Fruit fly (Drosophila melanogaster) whole organism, embryonic: ENCODE data around the gene spd-2.

Experiments used
- Bgb ChIP-seq: fragments of 200-800 bp; sonication (Bioruptor generic); IDR thresholded peaks from 2 replicates; pipeline ENCODE4 v1.3.6; 2022; ENCODE audit warnings: missing biosample characterization, missing genetic modification characterization; ENCODE audit not compliant: partially characterized antibody
- Bteb2 ChIP-seq: fragments of 200-800 bp; sonication (Bioruptor generic); optimal IDR thresholded peaks from 2 replicates; lab custom pipeline; 2016; ENCODE audit warnings: missing biosample characterization, missing genetic modification characterization
- CG10147 ChIP-seq: fragments of 200-800 bp; sonication (Bioruptor generic); optimal IDR thresholded peaks from 2 replicates; lab custom pipeline; 2019; ENCODE audit warnings: missing biosample characterization, mild to moderate bottlenecking, missing genetic modification characterization, moderate library complexity
- CG11085 ChIP-seq: fragments of 200-800 bp; sonication (Bioruptor generic); IDR thresholded peaks from 2 replicates; pipeline ENCODE4 v1.3.6; 2022; ENCODE audit warnings: missing biosample characterization, missing genetic modification characterization
- CG12155 ChIP-seq: fragments of 200-800 bp; sonication (Bioruptor generic); optimal IDR thresholded peaks from 3 replicates; lab custom pipeline; 2016; ENCODE audit warnings: missing biosample characterization, missing genetic modification characterization
- CG12391 ChIP-seq: fragments of 200-800 bp; sonication (Bioruptor generic); optimal IDR thresholded peaks from 3 replicates; lab custom pipeline; 2018; ENCODE audit warnings: missing biosample characterization, mild to moderate bottlenecking, missing genetic modification characterization, moderate library complexity
- CG13296 ChIP-seq: fragments of 200-800 bp; sonication (Bioruptor generic); optimal IDR thresholded peaks from 3 replicates; lab custom pipeline; 2018; ENCODE audit warnings: missing biosample characterization, mild to moderate bottlenecking, missing genetic modification characterization
- CG14710 ChIP-seq: fragments of 200-800 bp; sonication (Bioruptor generic); optimal IDR thresholded peaks from 3 replicates; lab custom pipeline; 2019; ENCODE audit warnings: missing biosample characterization, mild to moderate bottlenecking, missing genetic modification characterization, moderate library complexity
- CG15514 ChIP-seq: fragments of 200-800 bp; sonication (Bioruptor generic); optimal IDR thresholded peaks from 3 replicates; lab custom pipeline; 2017; ENCODE audit warnings: missing biosample characterization, missing genetic modification characterization, mild to moderate bottlenecking, moderate library complexity, missing genetic modification reagents
- CG1602 ChIP-seq: fragments of 200-800 bp; sonication (Bioruptor generic); optimal IDR thresholded peaks from 3 replicates; lab custom pipeline; 2016; ENCODE audit warnings: missing biosample characterization, missing genetic modification characterization
- CG16813 ChIP-seq: fragments of 200-800 bp; sonication (Bioruptor generic); IDR thresholded peaks from 3 replicates; pipeline ENCODE4 v1.3.6; 2022; ENCODE audit warnings: missing biosample characterization, missing genetic modification characterization; ENCODE audit not compliant: partially characterized antibody
- CG1832 ChIP-seq: fragments of 200-800 bp; sonication (Bioruptor generic); optimal IDR thresholded peaks from 2 replicates; lab custom pipeline; 2017; ENCODE audit warnings: missing biosample characterization, mild to moderate bottlenecking, missing genetic modification characterization, inconsistent platforms
- CG18619 ChIP-seq: fragments of 200-800 bp; sonication (Bioruptor generic); optimal IDR thresholded peaks from 3 replicates; lab custom pipeline; 2017; ENCODE audit warnings: missing biosample characterization, mild to moderate bottlenecking, missing genetic modification characterization
- CG2116 ChIP-seq: fragments of 200-800 bp; sonication (Bioruptor generic); optimal IDR thresholded peaks from 3 replicates; lab custom pipeline; 2018; ENCODE audit warnings: missing biosample characterization, mild to moderate bottlenecking, missing genetic modification characterization
- CG2712 ChIP-seq: fragments of 200-800 bp; optimal IDR thresholded peaks from 3 replicates; lab custom pipeline; 2019; ENCODE audit warnings: missing biosample characterization, mild to moderate bottlenecking, missing genetic modification characterization, moderate library complexity
- CG30020 ChIP-seq: fragments of 200-800 bp; optimal IDR thresholded peaks from 2 replicates; lab custom pipeline; 2019; ENCODE audit warnings: missing biosample characterization, mild to moderate bottlenecking, missing genetic modification characterization, moderate library complexity
- CG30403 ChIP-seq: fragments of 200-800 bp; sonication (Bioruptor generic); optimal IDR thresholded peaks from 3 replicates; lab custom pipeline; 2016; ENCODE audit warnings: missing biosample characterization, missing genetic modification characterization
- CG31365 ChIP-seq: fragments of 200-800 bp; sonication (Bioruptor generic); optimal IDR thresholded peaks from 2 replicates; lab custom pipeline; 2018; ENCODE audit warnings: missing biosample characterization, mild to moderate bottlenecking, missing genetic modification characterization
- CG31441 ChIP-seq: fragments of 200-800 bp; sonication (Bioruptor generic); IDR thresholded peaks from 2 replicates; pipeline ENCODE4 v1.3.6; 2022; ENCODE audit warnings: missing biosample characterization, missing genetic modification characterization
- CG4854 ChIP-seq: fragments of 200-800 bp; sonication (Bioruptor generic); optimal IDR thresholded peaks from 2 replicates; lab custom pipeline; 2016; ENCODE audit warnings: missing biosample characterization, missing genetic modification characterization, inconsistent platforms
- CG5953 ChIP-seq: fragments of 200-800 bp; sonication (Bioruptor generic); IDR thresholded peaks from 2 replicates; pipeline ENCODE4 v1.3.6; 2022; ENCODE audit warnings: missing biosample characterization, missing genetic modification characterization
- CG7556 ChIP-seq: fragments of 200-800 bp; sonication (Bioruptor generic); optimal IDR thresholded peaks from 2 replicates; lab custom pipeline; 2017; ENCODE audit warnings: missing biosample characterization, mild to moderate bottlenecking, missing genetic modification characterization
- CG8089 ChIP-seq: fragments of 200-800 bp; sonication (Bioruptor generic); optimal IDR thresholded peaks from 3 replicates; lab custom pipeline; 2016; ENCODE audit warnings: missing biosample characterization, missing genetic modification characterization
- Dref ChIP-seq: fragments of 200-800 bp; sonication (Bioruptor generic); IDR thresholded peaks from 2 replicates; pipeline ENCODE4 v1.3.6; 2022; ENCODE audit warnings: missing biosample characterization, missing genetic modification characterization
- E2f1 ChIP-seq: fragments of 200-800 bp; sonication (Bioruptor generic); IDR thresholded peaks from 2 replicates; pipeline ENCODE4 v1.3.6; 2022; ENCODE audit warnings: missing biosample characterization, missing genetic modification characterization
- Hr51 ChIP-seq, 2 experiments: fragments of 200-800 bp; sonication (Bioruptor generic); optimal IDR thresholded peaks; 2 replicates in 1 of 2; 3 replicates in 1 of 2; lab custom pipeline; 2016 to 2018; ENCODE audit warnings: missing biosample characterization in 2 of 2, missing genetic modification characterization in 2 of 2, mild to moderate bottlenecking in 1 of 2, moderate library complexity in 1 of 2
- Mad ChIP-seq: fragments of 200-800 bp; sonication (Bioruptor generic); optimal IDR thresholded peaks from 2 replicates; lab custom pipeline; 2016; ENCODE audit warnings: missing biosample characterization, missing genetic modification characterization
- Ptx1 ChIP-seq: fragments of 200-800 bp; sonication (Bioruptor generic); IDR thresholded peaks from 2 replicates; pipeline ENCODE4 v1.3.6; 2022; ENCODE audit warnings: missing biosample characterization, missing genetic modification characterization
- Scr ChIP-seq: fragments of 200-800 bp; sonication (Bioruptor generic); IDR thresholded peaks from 2 replicates; pipeline ENCODE4 v1.3.6; 2022; ENCODE audit warnings: missing biosample characterization, missing genetic modification characterization; ENCODE audit not compliant: partially characterized antibody
- Trl ChIP-seq, 3 experiments: fragments of >200 bp in 2 of 3; fragments of 200-800 bp in 1 of 3; sonication (Bioruptor generic) in 1 of 3; optimal IDR thresholded peaks; 2 replicates in 1 of 3; 3 replicates in 2 of 3; lab custom pipeline; 2016 to 2017; ENCODE audit warnings: missing biosample characterization in 1 of 3, missing genetic modification characterization in 1 of 3
- Vsx1 ChIP-seq: fragments of 200-800 bp; sonication (Bioruptor generic); optimal IDR thresholded peaks from 2 replicates; lab custom pipeline; 2017; ENCODE audit warnings: missing biosample characterization, mild to moderate bottlenecking, missing genetic modification characterization, missing genetic modification reagents
- emc ChIP-seq: fragments of 200-800 bp; sonication (Bioruptor generic); optimal IDR thresholded peaks from 2 replicates; lab custom pipeline; 2016; ENCODE audit warnings: missing biosample characterization, missing genetic modification characterization
- esg ChIP-seq: fragments of 200-800 bp; sonication (Bioruptor generic); conservative IDR thresholded peaks from 2 replicates; pipeline ENCODE4 v1.3.6; 2022; ENCODE audit warnings: missing biosample characterization, missing genetic modification characterization
- fu2 ChIP-seq: fragments of 200-800 bp; sonication (Bioruptor generic); optimal IDR thresholded peaks from 2 replicates; lab custom pipeline; 2016; ENCODE audit warnings: missing biosample characterization, missing genetic modification characterization
- gem ChIP-seq: fragments of 200-800 bp; sonication (Bioruptor generic); optimal IDR thresholded peaks from 2 replicates; lab custom pipeline; 2019; ENCODE audit warnings: missing biosample characterization, mild to moderate bottlenecking, missing genetic modification characterization, moderate library complexity
- grau ChIP-seq: fragments of 200-800 bp; optimal IDR thresholded peaks from 3 replicates; lab custom pipeline; 2019; ENCODE audit warnings: missing biosample characterization, mild to moderate bottlenecking, missing genetic modification characterization, moderate library complexity
- h ChIP-seq: fragments of >200 bp; optimal IDR thresholded peaks from 2 replicates; lab custom pipeline; 2017
- ham ChIP-seq: fragments of 200-800 bp; sonication (Bioruptor generic); IDR thresholded peaks from 2 replicates; pipeline ENCODE4 v1.3.6; 2022; ENCODE audit warnings: missing biosample characterization, missing genetic modification characterization
- jumu ChIP-seq: fragments of 200-800 bp; sonication (Bioruptor generic); optimal IDR thresholded peaks from 3 replicates; lab custom pipeline; 2016; ENCODE audit warnings: missing biosample characterization, missing genetic modification characterization
- lbe ChIP-seq: fragments of 200-800 bp; sonication (Bioruptor generic); optimal IDR thresholded peaks from 2 replicates; lab custom pipeline; 2016; ENCODE audit warnings: missing biosample characterization, mild to moderate bottlenecking, missing genetic modification characterization
- nmo ChIP-seq: fragments of 200-800 bp; sonication (Bioruptor generic); optimal IDR thresholded peaks from 2 replicates; lab custom pipeline; 2018; ENCODE audit warnings: missing biosample characterization, mild to moderate bottlenecking, missing genetic modification characterization, moderate library complexity
- p53 ChIP-seq: fragments of 200-800 bp; sonication (Bioruptor generic); optimal IDR thresholded peaks from 2 replicates; lab custom pipeline; 2016; ENCODE audit warnings: missing biosample characterization, missing genetic modification characterization
- pnt ChIP-seq: fragments of 200-800 bp; sonication (Bioruptor generic); optimal IDR thresholded peaks from 3 replicates; lab custom pipeline; 2016; ENCODE audit warnings: missing biosample characterization, missing genetic modification characterization
- row ChIP-seq: fragments of 200-800 bp; sonication (Bioruptor generic); IDR thresholded peaks from 3 replicates; pipeline ENCODE4 v1.3.6; 2022; ENCODE audit warnings: missing biosample characterization, missing genetic modification characterization
- sd ChIP-seq: fragments of 200-800 bp; sonication (Bioruptor generic); optimal IDR thresholded peaks from 3 replicates; lab custom pipeline; 2018; ENCODE audit warnings: missing biosample characterization, mild to moderate bottlenecking, missing genetic modification characterization, moderate library complexity
- so ChIP-seq: fragments of 200-800 bp; sonication (Bioruptor generic); IDR thresholded peaks from 3 replicates; pipeline ENCODE4 v1.3.6; 2022; ENCODE audit warnings: missing biosample characterization, missing genetic modification characterization
- tin ChIP-seq: fragments of 200-800 bp; sonication (Bioruptor generic); optimal IDR thresholded peaks from 3 replicates; lab custom pipeline; 2016; ENCODE audit warnings: missing biosample characterization, missing genetic modification characterization
- tio ChIP-seq: fragments of 200-800 bp; sonication (Bioruptor generic); optimal IDR thresholded peaks from 2 replicates; lab custom pipeline; 2017; ENCODE audit warnings: missing biosample characterization, missing genetic modification characterization, inconsistent platforms
- unpg ChIP-seq: fragments of 200-800 bp; sonication (Bioruptor generic); optimal IDR thresholded peaks from 3 replicates; lab custom pipeline; 2018; ENCODE audit warnings: missing biosample characterization, mild to moderate bottlenecking, missing genetic modification characterization, moderate library complexity
- zfh2 ChIP-seq: fragments of 200-800 bp; sonication (Bioruptor generic); optimal IDR thresholded peaks from 2 replicates; lab custom pipeline; 2016; ENCODE audit warnings: missing biosample characterization, missing genetic modification characterization

spd-2 gene

DNA sequence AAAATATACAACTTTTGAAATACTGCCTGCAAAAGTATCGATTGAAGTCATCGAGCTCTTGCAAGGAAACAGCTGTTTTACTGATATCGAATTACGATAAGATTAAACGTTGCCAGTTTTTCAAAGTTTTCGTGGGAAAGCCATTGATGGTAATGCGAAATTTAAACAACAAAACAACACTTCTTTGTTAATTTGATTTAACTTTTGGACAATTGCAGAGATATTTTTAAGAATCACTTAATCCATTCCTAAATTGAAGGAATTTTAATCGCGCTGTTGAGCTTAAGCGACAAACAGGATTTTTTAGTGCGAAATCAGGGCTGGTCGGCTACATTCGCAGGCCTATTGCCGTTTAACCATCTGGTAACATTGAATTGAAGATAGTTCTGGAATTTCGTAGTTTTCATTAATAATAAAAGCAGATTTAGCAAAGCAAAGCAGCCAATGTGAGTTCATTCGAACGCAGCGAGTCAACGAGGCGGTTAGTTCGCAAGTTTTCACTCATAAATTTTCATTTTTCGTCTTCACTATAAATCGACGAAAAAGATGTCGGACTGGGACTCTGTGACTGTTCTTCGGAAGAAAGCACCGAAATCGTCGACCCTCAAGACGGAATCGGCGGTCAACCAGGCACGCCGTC lies 20.4 kb downstream of the spd-2 start, which contains the start of gene mbf1 (continued):
- TF ChIP-seq CG5953 = no peak
- TF ChIP-seq lbe (GFP tag; lab: Kevin White, UChicago) = no peak
- peak; percentile 27 for TF ChIP-seq CG30403 (GFP tag; lab: Kevin White, UChicago)
- no peak for TF ChIP-seq tio
- TF ChIP-seq ham = no peak
- TF ChIP-seq CG1602 (GFP tag; lab: Kevin White, UChicago) = no peak
- no peak for TF ChIP-seq CG11085 (GFP tag; lab: Robert Waterston, UW)
- no peak for TF ChIP-seq CG8089 (GFP tag; lab: Kevin White, UChicago)
- TF ChIP-seq sd = peak; percentile 94
- peak; percentile 48 for TF ChIP-seq CG12391 (tag; lab: Kevin White, UChicago)
- no peak for TF ChIP-seq E2f1 (GFP tag; lab: Robert Waterston, UW)
- peak; percentile 31 for TF ChIP-seq tin
- TF ChIP-seq Trl (optimal IDR thresholded peaks at IDR 0.05; lab: Kevin White, UChicago) = no peak
- TF ChIP-seq Trl (GFP tag; optimal IDR thresholded peaks at IDR 0.05; lab: Kevin White, UChicago) = peak; percentile 21
- TF ChIP-seq CG13296 = no peak
- TF ChIP-seq row = peak; percentile 39; the same call in 2 of the 3 replicates
- TF ChIP-seq CG4854 (GFP tag; lab: Kevin White, UChicago) = peak; percentile 12
- peak; percentile 36 for TF ChIP-seq CG30020 (tag; lab: Kevin White, UChicago)
- TF ChIP-seq Mad (GFP tag; lab: Kevin White, UChicago) = no peak
- TF ChIP-seq zfh2 (GFP tag; lab: Kevin White, UChicago) = peak; percentile 34
- no peak for TF ChIP-seq CG7556 (GFP tag; lab: Kevin White, UChicago)
- peak; percentile 82 for TF ChIP-seq CG2116 (GFP tag; lab: Kevin White, UChicago)
- peak; percentile 27 for TF ChIP-seq gem
- no peak for TF ChIP-seq h
- no peak for TF ChIP-seq Hr51 (GFP tag; optimal IDR thresholded peaks at IDR 0.05; lab: Kevin White, UChicago)
- peak; percentile 6 for TF ChIP-seq Bteb2 (GFP tag; lab: Kevin White, UChicago)
- peak; percentile 66 for TF ChIP-seq Scr
- peak; percentile 14 for TF ChIP-seq unpg (GFP tag; lab: Kevin White, UChicago)
- TF ChIP-seq CG14710 = peak; percentile 78
- TF ChIP-seq Bgb = 0 out of 2 replicates have a peak, but pooled peaks have one; percentile 28
- no peak for TF ChIP-seq CG1832 (GFP tag; lab: Kevin White, UChicago)
- TF ChIP-seq CG18619 (GFP tag; lab: Kevin White, UChicago) = no peak
- TF ChIP-seq CG2712 (tag; lab: Kevin White, UChicago) = peak; percentile 53
- TF ChIP-seq pnt (GFP tag; lab: Kevin White, UChicago) = peak; percentile 22
- peak; percentile 67 for TF ChIP-seq Dref (GFP tag; lab: Robert Waterston, UW)
- TF ChIP-seq grau (tag; lab: Kevin White, UChicago) = peak; percentile 22
- TF ChIP-seq p53 = no peak
- TF ChIP-seq CG16813 = peak; percentile 47; the same call in 2 of the 3 replicates
- peak; percentile 61 for TF ChIP-seq nmo (GFP tag; lab: Kevin White, UChicago)
- no peak for TF ChIP-seq esg
- TF ChIP-seq CG15514 (GFP tag; lab: Kevin White, UChicago) = peak; percentile 63
- no peak for TF ChIP-seq fu2 (GFP tag; lab: Kevin White, UChicago)
- TF ChIP-seq CG10147 (GFP tag; lab: Kevin White, UChicago) = no peak
- peak; percentile 6 for TF ChIP-seq jumu (GFP tag; lab: Kevin White, UChicago)
- no peak for TF ChIP-seq Ptx1 (GFP tag; lab: Robert Waterston, UW)
- no peak for TF ChIP-seq emc (GFP tag; lab: Kevin White, UChicago)
- TF ChIP-seq CG31365 (tag; lab: Kevin White, UChicago) = no peak
- TF ChIP-seq CG31441 (GFP tag; lab: Robert Waterston, UW) = 0 out of 2 replicates have a peak, but pooled peaks have one; percentile 20
- TF ChIP-seq Vsx1 (GFP tag; lab: Kevin White, UChicago) = no peak
- peak; percentile 20 for TF ChIP-seq CG12155 (GFP tag; lab: Kevin White, UChicago)
- TF ChIP-seq so = no peak
